Worm (Caenorhabditis elegans): ENCODE measurements around the gene W04G3.11.

Gene W04G3.11

DNA sequence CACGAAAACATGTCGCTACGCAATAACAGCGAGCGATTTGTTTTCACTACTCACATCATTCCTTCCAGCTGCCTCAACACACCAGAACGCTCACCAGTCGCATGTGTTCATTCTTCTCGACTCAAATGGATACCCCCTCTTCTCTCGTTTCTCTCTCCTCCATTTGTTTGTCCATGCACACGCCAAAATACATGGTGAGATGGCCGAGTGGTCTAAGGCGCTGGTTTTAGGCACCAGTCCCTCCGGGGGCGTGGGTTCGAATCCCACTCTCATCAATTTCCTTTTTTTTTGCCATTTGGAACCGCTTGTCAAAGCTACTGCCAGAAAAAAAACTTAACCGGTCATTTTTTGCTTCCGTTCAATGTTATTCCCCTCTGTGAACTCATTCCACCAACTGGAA, 6.5 kb downstream of the W04G3.11 start (continued):
- TF ChIP-seq lin-38 (GFP tag; IDR thresholded peaks at IDR 0.05) (peak; percentile 78), zip-11 (GFP tag; IDR thresholded peaks at IDR 0.05) (no peak), gei-8 (GFP tag; optimal IDR thresholded peaks at IDR 0.05) (peak; percentile 55), zag-1 (tag; optimal IDR thresholded peaks at IDR 0.05) (no peak), fkh-10 (GFP tag; optimal IDR thresholded peaks at IDR 0.05) (peak; percentile 4), ceh-28 (tag; optimal IDR thresholded peaks at IDR 0.05) (no peak), ces-1 (GFP tag; optimal IDR thresholded peaks at IDR 0.05) (peak; percentile 41), D1046.2 (GFP tag; IDR thresholded peaks at IDR 0.05) (peak; percentile 84), daf-8 (GFP tag; IDR thresholded peaks at IDR 0.05) (no peak), daf-12 (tag; optimal IDR thresholded peaks at IDR 0.05) (no peak), ztf-7 (tag; optimal IDR thresholded peaks at IDR 0.05) (peak; percentile 86), tra-1 (GFP tag; IDR thresholded peaks at IDR 0.05) (peak; percentile 91), lin-1 (GFP tag; IDR thresholded peaks at IDR 0.05) (peak; percentile 87), nhr-28 (tag; optimal IDR thresholded peaks at IDR 0.05) (peak; percentile 45), snpc-4 (tag; optimal IDR thresholded peaks at IDR 0.05) (no peak), zfp-2 (tag; optimal IDR thresholded peaks at IDR 0.05) (peak; percentile 16), ceh-44 (GFP tag; IDR thresholded peaks at IDR 0.05) (peak; percentile 75; the same call in 1 of the 2 replicates), cey-2 (tag; optimal IDR thresholded peaks at IDR 0.05; ENCODE audit: borderline replicate concordance, insufficient read depth) (no peak), F26F4.8 (GFP tag; conservative IDR thresholded peaks at IDR 0.05) (0 out of 2 replicates have a peak, but pooled peaks have one; percentile 50), pha-4 (GFP tag; IDR thresholded peaks at IDR 0.05) (peak; percentile 90), pha-4 (tag; optimal IDR thresholded peaks at IDR 0.05) (no peak), dmd-8 (GFP tag; IDR thresholded peaks at IDR 0.05) (peak; percentile 92), pqm-1 (tag; optimal IDR thresholded peaks at IDR 0.05) (no peak), nhr-102 (tag; optimal IDR thresholded peaks at IDR 0.05) (peak; percentile 92), daf-19 (GFP tag; conservative IDR thresholded peaks at IDR 0.05) (peak; percentile 94), jun-1 (tag; optimal IDR thresholded peaks at IDR 0.05) (peak; percentile 72), spr-3 (GFP tag; optimal IDR thresholded peaks at IDR 0.05) (no peak), T26A8.4 (GFP tag; IDR thresholded peaks at IDR 0.05) (no peak), nhr-42 (GFP tag; IDR thresholded peaks at IDR 0.05) (peak; percentile 89), ceh-82 (tag; optimal IDR thresholded peaks at IDR 0.05) (no peak), daf-16 (GFP tag; optimal IDR thresholded peaks at IDR 0.05) (peak; percentile 54 to 95), daf-16 (tag; optimal IDR thresholded peaks at IDR 0.05) (peak; percentile 74), hlh-11 (tag; optimal IDR thresholded peaks at IDR 0.05) (peak; percentile 78), madf-5 (GFP tag; IDR thresholded peaks at IDR 0.05) (peak; percentile 44 to 95; a peak in 3 of 4 replicates), mes-2 (tag; optimal IDR thresholded peaks at IDR 0.05; ENCODE audit: poor library complexity, severe bottlenecking) (no peak), mep-1 (tag; optimal IDR thresholded peaks at IDR 0.05) (peak; percentile 92), lir-3 (tag; optimal IDR thresholded peaks at IDR 0.05) (peak; percentile 84), hlh-30 (tag; optimal IDR thresholded peaks at IDR 0.05; ENCODE audit: insufficient read depth) (peak; percentile 78), egl-27 (tag; optimal IDR thresholded peaks at IDR 0.05) (no peak), vab-7 (GFP tag; IDR thresholded peaks at IDR 0.05) (no peak; the same call in 1 of the 2 replicates), php-3 (GFP tag; IDR thresholded peaks at IDR 0.05) (peak; percentile 83), Y75B8A.6 (GFP tag; IDR thresholded peaks at IDR 0.05) (no peak), dve-1 (tag; optimal IDR thresholded peaks at IDR 0.05; ENCODE audit: insufficient read depth) (peak; percentile 79), aly-2 (tag; optimal IDR thresholded peaks at IDR 0.05) (no peak), nhr-11 (tag; optimal IDR thresholded peaks at IDR 0.05) (peak; percentile 55), mxl-3 (GFP tag; optimal IDR thresholded peaks at IDR 0.05) (peak; percentile 71), nhr-25 (tag; optimal IDR thresholded peaks at IDR 0.05; ENCODE audit: borderline replicate concordance, insufficient read depth) (peak; percentile 73), lim-7 (GFP tag; IDR thresholded peaks at IDR 0.05) (peak; percentile 87), mdl-1 (tag; optimal IDR thresholded peaks at IDR 0.05) (peak in 1 of 2 experiments; percentile 82), hif-1 (tag; optimal IDR thresholded peaks at IDR 0.05) (peak; percentile 30 to 65), skn-1 (tag; optimal IDR thresholded peaks at IDR 0.05) (no peak)

Data from whole organism, L4 larva.